Fruit fly (Drosophila melanogaster) whole organism, prepupa: Measurements from ENCODE around the gene Gr97a.

Source experiments
- Blimp-1 ChIP-seq: fragments of 200-800 bp; sonication (Bioruptor generic); optimal IDR thresholded peaks from 3 replicates; lab custom pipeline; 2017; ENCODE audit warnings: missing biosample characterization, missing genetic modification characterization, mild to moderate bottlenecking, moderate library complexity, missing genetic modification reagents
- CG10631 ChIP-seq: fragments of 200-800 bp; sonication (Bioruptor generic); optimal IDR thresholded peaks from 2 replicates; lab custom pipeline; 2016; ENCODE audit warnings: missing biosample characterization, missing genetic modification characterization
- CG10669 ChIP-seq: fragments of 200-800 bp; sonication (Bioruptor generic); optimal IDR thresholded peaks from 3 replicates; lab custom pipeline; 2018; ENCODE audit warnings: missing biosample characterization, mild to moderate bottlenecking, missing genetic modification characterization, moderate library complexity
- CG11294 ChIP-seq: fragments of 200-800 bp; sonication (Bioruptor generic); IDR thresholded peaks from 2 replicates; pipeline ENCODE4 v1.3.6; 2022; ENCODE audit warnings: missing biosample characterization, missing genetic modification characterization
- CG11902 ChIP-seq: fragments of 200-800 bp; sonication (Bioruptor generic); optimal IDR thresholded peaks from 3 replicates; lab custom pipeline; 2016; ENCODE audit warnings: missing biosample characterization, missing genetic modification characterization
- CG15336 ChIP-seq: fragments of 200-800 bp; sonication (Bioruptor generic); IDR thresholded peaks from 2 replicates; pipeline ENCODE4 v1.3.6; 2022; ENCODE audit warnings: missing biosample characterization, missing genetic modification characterization
- CG3032 ChIP-seq: fragments of 200-800 bp; optimal IDR thresholded peaks from 2 replicates; lab custom pipeline; 2019; ENCODE audit warnings: missing biosample characterization, mild to moderate bottlenecking, missing genetic modification characterization, moderate library complexity
- CG31627 ChIP-seq: fragments of 200-800 bp; sonication (Bioruptor generic); optimal IDR thresholded peaks from 3 replicates; lab custom pipeline; 2016; ENCODE audit warnings: missing biosample characterization, missing genetic modification characterization
- CG32006 ChIP-seq: fragments of 200-800 bp; sonication (Bioruptor generic); optimal IDR thresholded peaks from 3 replicates; lab custom pipeline; 2017; ENCODE audit warnings: missing biosample characterization, mild to moderate bottlenecking, missing genetic modification characterization
- CG3919 ChIP-seq: fragments of 200-800 bp; sonication (Bioruptor generic); optimal IDR thresholded peaks from 3 replicates; lab custom pipeline; 2016; ENCODE audit warnings: missing biosample characterization, missing genetic modification characterization
- CG6792 ChIP-seq: fragments of 200-800 bp; sonication (Bioruptor generic); optimal IDR thresholded peaks from 3 replicates; lab custom pipeline; 2016; ENCODE audit warnings: missing biosample characterization, missing genetic modification characterization
- CG6854 ChIP-seq: fragments of 200-800 bp; sonication (Bioruptor generic); optimal IDR thresholded peaks from 2 replicates; lab custom pipeline; 2017; ENCODE audit warnings: missing biosample characterization, mild to moderate bottlenecking, missing genetic modification characterization
- CG7368 ChIP-seq: fragments of 200-800 bp; sonication (Bioruptor generic); optimal IDR thresholded peaks from 3 replicates; lab custom pipeline; 2016; ENCODE audit warnings: missing biosample characterization, missing genetic modification characterization
- CG8119 ChIP-seq: fragments of 200-800 bp; sonication (Bioruptor generic); IDR thresholded peaks from 3 replicates; pipeline ENCODE4 v1.3.6; 2022; ENCODE audit warnings: missing biosample characterization, missing genetic modification characterization
- CG8319 ChIP-seq: fragments of 200-800 bp; sonication (Bioruptor generic); optimal IDR thresholded peaks from 3 replicates; lab custom pipeline; 2016; ENCODE audit warnings: missing biosample characterization, missing genetic modification characterization
- CG8632 ChIP-seq: fragments of 200-800 bp; sonication (Bioruptor generic); optimal IDR thresholded peaks from 3 replicates; lab custom pipeline; 2016; ENCODE audit warnings: missing biosample characterization, missing genetic modification characterization
- CG9139 ChIP-seq: fragments of 200-800 bp; sonication (Bioruptor generic); optimal IDR thresholded peaks from 3 replicates; lab custom pipeline; 2017; ENCODE audit warnings: missing biosample characterization, mild to moderate bottlenecking, missing genetic modification characterization
- Eip75B ChIP-seq: fragments of 200-800 bp; sonication (Bioruptor generic); optimal IDR thresholded peaks from 3 replicates; lab custom pipeline; 2016; ENCODE audit warnings: missing biosample characterization, missing genetic modification characterization
- Eip78C ChIP-seq: fragments of 200-800 bp; sonication (Bioruptor generic); peaks from one replicate; lab custom pipeline; 2016; ENCODE audit warnings: missing biosample characterization, missing genetic modification characterization
- Ets96B ChIP-seq: fragments of 200-800 bp; optimal IDR thresholded peaks from 2 replicates; lab custom pipeline; 2019; ENCODE audit warnings: missing biosample characterization, mild to moderate bottlenecking, missing genetic modification characterization, moderate library complexity
- Gug ChIP-seq: fragments of 200-800 bp; sonication (Bioruptor generic); IDR thresholded peaks from 2 replicates; pipeline ENCODE4 v1.3.6; 2022; ENCODE audit warnings: missing biosample characterization, missing genetic modification characterization
- Hr38 ChIP-seq: sonication (Bioruptor generic); optimal IDR thresholded peaks from 2 replicates; lab custom pipeline; 2016; ENCODE audit warnings: missing biosample characterization, missing genetic modification characterization
- Lpt ChIP-seq: fragments of 200-800 bp; sonication (Bioruptor generic); optimal IDR thresholded peaks from 3 replicates; lab custom pipeline; 2016; ENCODE audit warnings: missing biosample characterization, missing genetic modification characterization
- Met ChIP-seq: fragments of 200-800 bp; sonication (Bioruptor generic); optimal IDR thresholded peaks from 3 replicates; lab custom pipeline; 2016; ENCODE audit warnings: missing biosample characterization, missing genetic modification characterization
- OdsH ChIP-seq: fragments of 200-800 bp; sonication (Bioruptor generic); optimal IDR thresholded peaks from 3 replicates; lab custom pipeline; 2016; ENCODE audit warnings: missing biosample characterization, missing genetic modification characterization
- Sox14 ChIP-seq: fragments of 200-800 bp; sonication (Bioruptor generic); optimal IDR thresholded peaks from 3 replicates; lab custom pipeline; 2016; ENCODE audit warnings: missing biosample characterization, missing genetic modification characterization
- Sox15 ChIP-seq: fragments of 200-800 bp; sonication (Bioruptor generic); optimal IDR thresholded peaks from 3 replicates; lab custom pipeline; 2016; ENCODE audit warnings: missing biosample characterization, missing genetic modification characterization
- achi ChIP-seq: fragments of 200-800 bp; sonication (Bioruptor generic); optimal IDR thresholded peaks from 3 replicates; lab custom pipeline; 2016; ENCODE audit warnings: missing biosample characterization, missing genetic modification characterization
- acj6 ChIP-seq: fragments of 200-800 bp; sonication (Bioruptor generic); optimal IDR thresholded peaks from 3 replicates; lab custom pipeline; 2016; ENCODE audit warnings: missing biosample characterization, missing genetic modification characterization
- cyc ChIP-seq: fragments of 200-800 bp; sonication (Bioruptor generic); optimal IDR thresholded peaks from 3 replicates; lab custom pipeline; 2016; ENCODE audit warnings: missing biosample characterization, missing genetic modification characterization
- dac ChIP-seq: fragments of 200-800 bp; sonication (Bioruptor generic); optimal IDR thresholded peaks from 2 replicates; lab custom pipeline; 2017; ENCODE audit warnings: missing biosample characterization, mild to moderate bottlenecking, missing genetic modification characterization
- dsx ChIP-seq: fragments of 200-800 bp; optimal IDR thresholded peaks from 3 replicates; lab custom pipeline; 2019; ENCODE audit warnings: missing biosample characterization, mild to moderate bottlenecking, missing genetic modification characterization, moderate library complexity; ENCODE audit not compliant: poor library complexity, severe bottlenecking
- eg ChIP-seq: fragments of 200-800 bp; sonication (Bioruptor generic); IDR thresholded peaks from 3 replicates; pipeline ENCODE4 v1.3.6; 2022; ENCODE audit warnings: missing biosample characterization, missing genetic modification characterization
- esn ChIP-seq: fragments of 200-800 bp; sonication (Bioruptor generic); optimal IDR thresholded peaks from 2 replicates; lab custom pipeline; 2016; ENCODE audit warnings: missing biosample characterization, mild to moderate bottlenecking, missing genetic modification characterization, moderate library complexity
- fd59A ChIP-seq: fragments of 200-800 bp; sonication (Bioruptor generic); optimal IDR thresholded peaks from 2 replicates; lab custom pipeline; 2017; ENCODE audit warnings: missing biosample characterization, mild to moderate bottlenecking, missing genetic modification characterization, missing genetic modification reagents
- fd85E ChIP-seq: fragments of 200-800 bp; sonication (Bioruptor generic); optimal IDR thresholded peaks from 3 replicates; lab custom pipeline; 2016; ENCODE audit warnings: missing biosample characterization, missing genetic modification characterization
- fkh ChIP-seq: fragments of 200-800 bp; sonication (Bioruptor generic); optimal IDR thresholded peaks from 3 replicates; lab custom pipeline; 2017; ENCODE audit warnings: missing biosample characterization, mild to moderate bottlenecking, missing genetic modification characterization, moderate library complexity
- lz ChIP-seq: fragments of 200-800 bp; sonication (Bioruptor generic); optimal IDR thresholded peaks from 3 replicates; lab custom pipeline; 2016; ENCODE audit warnings: missing biosample characterization, missing genetic modification characterization
- net ChIP-seq: fragments of 200-800 bp; sonication (Bioruptor generic); optimal IDR thresholded peaks from 3 replicates; lab custom pipeline; 2016; ENCODE audit warnings: missing biosample characterization, missing genetic modification characterization
- pdm3 ChIP-seq: fragments of 200-800 bp; sonication (Bioruptor generic); optimal IDR thresholded peaks from 3 replicates; lab custom pipeline; 2016; ENCODE audit warnings: missing biosample characterization, missing genetic modification characterization
- salr ChIP-seq, 2 experiments: fragments of 200-800 bp; sonication (Bioruptor generic); optimal IDR thresholded peaks; 3 replicates each; lab custom pipeline; 2016 to 2018; ENCODE audit warnings: missing biosample characterization in 2 of 2, missing genetic modification characterization in 2 of 2, mild to moderate bottlenecking in 1 of 2
- ss ChIP-seq, 2 experiments: fragments of 200-800 bp; sonication (Bioruptor generic); optimal IDR thresholded peaks; 2 replicates in 1 of 2; 3 replicates in 1 of 2; lab custom pipeline; 2017 to 2018; ENCODE audit warnings: mild to moderate bottlenecking in 2 of 2, missing biosample characterization in 2 of 2, missing genetic modification characterization in 2 of 2, moderate library complexity in 1 of 2
- svp ChIP-seq: fragments of 200-800 bp; sonication (Bioruptor generic); peaks from one replicate; lab custom pipeline; 2016; ENCODE audit warnings: missing biosample characterization, missing genetic modification characterization
- topi ChIP-seq: fragments of 200-800 bp; sonication (Bioruptor generic); optimal IDR thresholded peaks from 3 replicates; lab custom pipeline; 2016; ENCODE audit warnings: missing biosample characterization, missing genetic modification characterization
- vri ChIP-seq: fragments of 200-800 bp; sonication (Bioruptor generic); optimal IDR thresholded peaks from 3 replicates; lab custom pipeline; 2016; ENCODE audit warnings: missing biosample characterization, mild to moderate bottlenecking, missing genetic modification characterization

The Gr97a gene

DNA sequence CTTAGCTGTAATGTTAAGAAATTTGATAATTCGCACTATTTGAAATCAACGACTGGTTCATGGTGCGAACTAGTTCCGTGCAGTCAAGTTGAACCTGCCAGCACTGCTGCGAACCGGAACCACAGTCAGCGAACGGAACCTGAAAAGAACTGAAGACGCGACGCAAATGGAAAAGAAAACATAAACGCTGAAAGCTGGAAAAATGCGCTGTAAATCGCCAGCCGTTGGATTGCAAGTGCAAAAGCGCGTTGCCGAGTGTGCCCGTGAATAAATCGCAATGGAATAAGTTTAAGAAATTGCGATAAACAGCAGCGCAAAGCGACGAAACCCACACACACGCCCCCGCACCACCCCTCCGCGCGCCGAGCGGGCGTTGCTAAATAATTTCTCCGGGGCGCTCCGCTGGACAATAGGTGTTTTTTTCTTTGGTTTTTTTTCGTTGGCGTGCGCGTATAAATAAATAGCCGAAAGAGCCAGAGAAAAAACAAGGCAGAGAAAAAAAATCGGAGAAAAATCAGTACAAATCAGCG is 574 bp upstream of the Gr97a start, which contains the start of gene CG5521:
CG5521 (plus strand) TSS at position 137 of the 530 bp plus-strand sequence.
- TF ChIP-seq CG9139 (GFP tag; lab: Kevin White, UChicago), result no peak
- peak; percentile 50 for TF ChIP-seq svp
- no peak for TF ChIP-seq CG3032 (tag; lab: Kevin White, UChicago)
- TF ChIP-seq eg (GFP tag; lab: Robert Waterston, UW), result peak; percentile 39; the same call in 1 of the 3 replicates
- no peak for TF ChIP-seq Lpt
- no peak for TF ChIP-seq Ets96B (tag; lab: Kevin White, UChicago)
- no peak for TF ChIP-seq Hr38
- TF ChIP-seq CG11294, result no peak
- TF ChIP-seq Gug (GFP tag; lab: Robert Waterston, UW), result no peak
- TF ChIP-seq Sox15 (GFP tag; lab: Kevin White, UChicago), result no peak
- no peak for TF ChIP-seq Met
- TF ChIP-seq CG10669, result no peak
- TF ChIP-seq CG8632 (GFP tag; lab: Kevin White, UChicago), result no peak
- no peak for TF ChIP-seq CG7368
- peak in 1 of 2 experiments; percentile 5 for TF ChIP-seq ss (GFP tag; optimal IDR thresholded peaks at IDR 0.05; lab: Kevin White, UChicago)
- no peak for TF ChIP-seq CG32006 (GFP tag; lab: Kevin White, UChicago)
- peak; percentile 64 for TF ChIP-seq Eip78C (GFP tag; lab: Kevin White, UChicago)
- no peak for TF ChIP-seq CG6792 (GFP tag; lab: Kevin White, UChicago)
- peak; percentile 9 for TF ChIP-seq CG3919 (GFP tag; lab: Kevin White, UChicago)
- TF ChIP-seq CG6854 (GFP tag; lab: Kevin White, UChicago), result peak; percentile 32
- TF ChIP-seq CG8119, result peak; percentile 18; the same call in 1 of the 3 replicates
- no peak for TF ChIP-seq Blimp-1 (GFP tag; lab: Kevin White, UChicago)
- TF ChIP-seq Sox14 (GFP tag; lab: Kevin White, UChicago), result no peak
- TF ChIP-seq salr (GFP tag; optimal IDR thresholded peaks at IDR 0.05; lab: Kevin White, UChicago), result no peak

DNA sequence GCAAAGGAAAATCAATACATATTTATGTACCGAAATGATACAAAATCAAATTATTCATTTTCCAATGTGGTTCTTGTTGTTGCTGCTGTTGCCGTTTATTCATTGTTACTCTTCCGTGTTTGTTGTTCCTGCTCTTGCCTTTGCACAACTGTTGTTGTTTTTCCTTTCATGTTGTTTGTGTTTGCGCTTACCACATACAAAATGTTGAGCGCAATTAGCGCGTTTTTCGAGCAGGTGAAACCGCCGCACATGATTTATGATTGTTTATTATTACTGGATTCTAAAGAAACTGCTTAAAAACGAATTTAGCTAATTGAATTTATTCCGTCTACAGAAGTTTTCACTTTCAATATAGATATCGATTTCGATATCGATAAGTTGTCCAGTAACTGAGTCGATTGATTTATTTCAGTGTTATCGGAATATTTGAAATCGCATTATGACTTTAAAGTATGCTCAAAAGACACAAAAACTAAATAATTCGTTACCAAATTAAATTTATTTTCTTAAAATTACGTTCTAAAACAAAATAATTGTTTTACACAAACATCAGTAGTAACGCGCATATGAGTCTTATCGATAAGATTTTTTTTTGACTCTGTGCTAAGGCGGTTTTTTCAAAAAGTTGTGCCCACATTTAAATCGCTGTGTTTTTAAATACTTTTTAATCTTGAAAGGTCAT is 1.7 kb downstream of the Gr97a start, which contains the start of gene Tsp97E:
Tsp97E (minus strand) TSS at position 366 of the 682 bp plus-strand sequence.
- TF ChIP-seq dsx (GFP tag; lab: Kevin White, UChicago), result peak; percentile 22
- TF ChIP-seq eg (GFP tag; lab: Robert Waterston, UW), result no peak
- peak; percentile 58 for TF ChIP-seq fkh (GFP tag; lab: Kevin White, UChicago)
- TF ChIP-seq svp, result peak; percentile 53
- peak; percentile 17 for TF ChIP-seq Eip75B (GFP tag; lab: Kevin White, UChicago)
- peak; percentile 63 for TF ChIP-seq CG6854 (GFP tag; lab: Kevin White, UChicago)
- no peak for TF ChIP-seq net (GFP tag; lab: Kevin White, UChicago)
- TF ChIP-seq Sox14 (GFP tag; lab: Kevin White, UChicago), result peak; percentile 32
- TF ChIP-seq Eip78C (GFP tag; lab: Kevin White, UChicago), result peak; percentile 56
- peak; percentile 14 for TF ChIP-seq Met
- TF ChIP-seq Blimp-1 (GFP tag; lab: Kevin White, UChicago), result peak; percentile 100
- no peak for TF ChIP-seq lz (GFP tag; lab: Kevin White, UChicago)
- TF ChIP-seq fd85E (GFP tag; lab: Kevin White, UChicago), result no peak
- TF ChIP-seq CG3919 (GFP tag; lab: Kevin White, UChicago), result no peak
- no peak for TF ChIP-seq cyc
- no peak for TF ChIP-seq CG11294
- peak; percentile 27 for TF ChIP-seq topi (GFP tag; lab: Kevin White, UChicago)
- TF ChIP-seq esn (GFP tag; lab: Kevin White, UChicago), result peak; percentile 40

DNA sequence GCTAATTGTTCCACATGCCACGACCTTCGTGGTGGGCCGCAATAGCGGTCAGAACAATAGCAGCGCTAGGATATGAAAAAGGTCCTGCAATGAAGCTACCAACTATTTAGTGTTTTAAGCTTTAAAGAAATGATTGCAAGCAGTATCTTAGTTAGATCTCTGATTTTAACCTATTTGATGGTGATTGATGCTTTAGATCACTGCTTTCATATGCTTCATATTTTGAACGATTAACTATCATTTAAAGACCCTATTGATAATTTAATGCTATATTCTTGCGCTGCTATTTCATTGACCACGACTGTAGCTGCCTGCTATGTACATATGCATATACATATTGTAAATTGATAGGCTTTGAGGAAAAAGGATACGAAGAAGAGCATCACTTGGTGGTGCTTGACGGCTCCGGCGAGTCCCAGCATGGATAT is 2.5 kb downstream of the Gr97a start:
- TF ChIP-seq CG8119 (peak; percentile 61), fd59A (GFP tag; lab: Kevin White, UChicago) (peak; percentile 57), vri (GFP tag; lab: Kevin White, UChicago) (peak; percentile 22), pdm3 (GFP tag; lab: Kevin White, UChicago) (peak; percentile 58), fd85E (GFP tag; lab: Kevin White, UChicago) (peak; percentile 66), dac (peak; percentile 49), acj6 (peak; percentile 63), eg (GFP tag; lab: Robert Waterston, UW) (peak; percentile 68), Lpt (peak; percentile 7), CG31627 (peak; percentile 61), Ets96B (tag; lab: Kevin White, UChicago) (peak; percentile 76), achi (GFP tag; lab: Kevin White, UChicago) (peak; percentile 81), CG15336 (GFP tag; lab: Robert Waterston, UW) (peak; percentile 67), CG10669 (peak; percentile 88), CG10631 (GFP tag; lab: Kevin White, UChicago) (peak; percentile 38), OdsH (GFP tag; lab: Kevin White, UChicago) (peak; percentile 58), CG11902 (GFP tag; lab: Kevin White, UChicago) (peak; percentile 67), CG8319 (GFP tag; lab: Kevin White, UChicago) (peak; percentile 27), CG32006 (GFP tag; lab: Kevin White, UChicago) (peak; percentile 65)
